Worm (Caenorhabditis elegans) whole organism, L4 larva: ENCODE data around the gene C09G9.8.
A peak's percentile ranks its signal among the peaks of the same experiment; 100 is the strongest.

ENCODE experiments used
- F26F4.8 ChIP-seq: fragments of 200-800 bp; sonication (Bioruptor generic); conservative IDR thresholded peaks from 2 replicates; pipeline ENCODE4 v1.3.6; 2022; ENCODE audit warnings: missing genetic modification characterization, missing compliant biosample characterization
- F49E8.2 ChIP-seq: sonication (generic microtip); optimal IDR thresholded peaks from 2 replicates; lab custom pipeline; 2016; ENCODE audit warnings: missing compliant biosample characterization, mild to moderate bottlenecking, missing genetic modification characterization, borderline replicate concordance
- R02D3.7 ChIP-seq: fragments of 150-350 bp; sonication (generic microtip); optimal IDR thresholded peaks from 3 replicates; lab custom pipeline; 2014; ENCODE audit warnings: missing biosample characterization, missing genetic modification characterization
- T20F7.1 ChIP-seq: fragments of 200-800 bp; sonication (Bioruptor generic); optimal IDR thresholded peaks from 2 replicates; lab custom pipeline; 2018; ENCODE audit warnings: mild to moderate bottlenecking, missing genetic modification characterization, missing compliant biosample characterization
- T26A8.4 ChIP-seq: fragments of 200-800 bp; sonication (Bioruptor generic); IDR thresholded peaks from 2 replicates; pipeline ENCODE4 v1.3.6; 2022; ENCODE audit warnings: missing genetic modification characterization, missing compliant biosample characterization
- Y75B8A.6 ChIP-seq: fragments of 200-800 bp; sonication (Bioruptor generic); IDR thresholded peaks from 2 replicates; pipeline ENCODE4 v1.3.6; 2022; ENCODE audit warnings: missing genetic modification reagents, missing genetic modification characterization, missing compliant biosample characterization
- aha-1 ChIP-seq: fragments of 150-350 bp; peaks from one replicate; lab custom pipeline; 2014; ENCODE audit warnings: missing biosample characterization, missing genetic modification characterization
- ama-1 ChIP-seq: fragments of 150-350 bp; optimal IDR thresholded peaks from 2 replicates; lab custom pipeline; 2014; ENCODE audit warnings: inconsistent platforms, mixed read lengths
- ceh-44 ChIP-seq: fragments of 200-800 bp; sonication (Bioruptor generic); IDR thresholded peaks from 2 replicates; pipeline ENCODE4 v1.3.6; 2022; ENCODE audit warnings: missing genetic modification reagents, missing genetic modification characterization, missing compliant biosample characterization
- ceh-62 ChIP-seq: sonication (generic microtip); optimal IDR thresholded peaks from 2 replicates; lab custom pipeline; 2017; ENCODE audit warnings: missing biosample characterization, missing genetic modification characterization
- ces-1 ChIP-seq: fragments of 150-350 bp; sonication (generic microtip); optimal IDR thresholded peaks from 4 replicates; lab custom pipeline; 2014; ENCODE audit warnings: missing biosample characterization, missing genetic modification reagents, missing genetic modification characterization
- daf-16 ChIP-seq, 3 experiments: sonication (generic microtip); optimal IDR thresholded peaks; 2 replicates each; lab custom pipeline; 2016 to 2017; ENCODE audit warnings: missing genetic modification characterization in 3 of 3, missing genetic modification reagents in 3 of 3, mild to moderate bottlenecking in 2 of 3, missing compliant biosample characterization in 2 of 3, missing biosample characterization in 1 of 3, moderate library complexity in 1 of 3
- egl-27 ChIP-seq: sonication (generic microtip); optimal IDR thresholded peaks from 3 replicates; lab custom pipeline; 2017; ENCODE audit warnings: missing biosample characterization, missing genetic modification reagents, missing genetic modification characterization
- fkh-10 ChIP-seq: fragments of 150-350 bp; optimal IDR thresholded peaks from 2 replicates; lab custom pipeline; 2014; ENCODE audit warnings: missing biosample characterization, missing genetic modification reagents, missing genetic modification characterization
- fos-1 ChIP-seq: fragments of 150-350 bp; optimal IDR thresholded peaks from 2 replicates; lab custom pipeline; 2014; ENCODE audit warnings: missing biosample characterization, missing genetic modification characterization
- hif-1 ChIP-seq, 2 experiments: sonication (generic microtip); optimal IDR thresholded peaks; 2 replicates each; lab custom pipeline; 2016 to 2017; ENCODE audit warnings: missing compliant biosample characterization in 2 of 2, missing genetic modification characterization in 2 of 2, missing genetic modification reagents in 2 of 2, missing genotype in 2 of 2, mild to moderate bottlenecking in 1 of 2
- hlh-11 ChIP-seq: fragments of 200-800 bp; sonication (Bioruptor generic); optimal IDR thresholded peaks from 2 replicates; lab custom pipeline; 2018; ENCODE audit warnings: mild to moderate bottlenecking, missing genetic modification characterization, missing compliant biosample characterization
- hlh-30 ChIP-seq: sonication (generic microtip); optimal IDR thresholded peaks from 2 replicates; lab custom pipeline; 2017; ENCODE audit warnings: antibody characterized with exemption, mild to moderate bottlenecking, missing genetic modification characterization, missing compliant biosample characterization; ENCODE audit not compliant: insufficient read depth
- lin-15B ChIP-seq: fragments of 150-350 bp; sonication (generic microtip); optimal IDR thresholded peaks from 3 replicates; lab custom pipeline; 2014; ENCODE audit warnings: missing biosample characterization, missing genetic modification characterization
- lin-38 ChIP-seq: fragments of 200-800 bp; sonication (Bioruptor generic); IDR thresholded peaks from 2 replicates; pipeline ENCODE4 v1.3.6; 2022; ENCODE audit warnings: missing genetic modification reagents, missing genetic modification characterization, missing compliant biosample characterization
- madf-5 ChIP-seq, 2 experiments: fragments of 200-800 bp; sonication (Bioruptor generic); IDR thresholded peaks; 2 replicates each; pipeline ENCODE4 v1.3.6; 2022; ENCODE audit warnings: missing compliant biosample characterization in 2 of 2, missing genetic modification characterization in 2 of 2
- mdt-29 ChIP-seq: fragments of 200-800 bp; sonication (Bioruptor generic); IDR thresholded peaks from 2 replicates; pipeline ENCODE4 v1.3.6; 2022; ENCODE audit warnings: missing genetic modification reagents, missing genetic modification characterization, missing compliant biosample characterization
- mxl-2 ChIP-seq: fragments of 200-800 bp; sonication (Bioruptor generic); conservative IDR thresholded peaks from 2 replicates; pipeline ENCODE4 v1.3.6; 2022; ENCODE audit warnings: missing genetic modification reagents, missing genetic modification characterization, missing compliant biosample characterization
- mxl-3 ChIP-seq: fragments of 200-800 bp; sonication (Bioruptor generic); optimal IDR thresholded peaks from 2 replicates; lab custom pipeline; 2018; ENCODE audit warnings: mild to moderate bottlenecking, missing genetic modification characterization, missing compliant biosample characterization
- nhr-111 ChIP-seq: fragments of 200-800 bp; sonication (Bioruptor generic); optimal IDR thresholded peaks from 2 replicates; lab custom pipeline; 2018; ENCODE audit warnings: mild to moderate bottlenecking, missing genetic modification characterization, missing compliant biosample characterization
- nhr-28 ChIP-seq: fragments of 150-350 bp; optimal IDR thresholded peaks from 2 replicates; lab custom pipeline; 2014; ENCODE audit warnings: missing biosample characterization, missing genetic modification characterization
- nhr-6 ChIP-seq: fragments of 150-350 bp; optimal IDR thresholded peaks from 2 replicates; lab custom pipeline; 2014; ENCODE audit warnings: missing biosample characterization, missing genetic modification characterization
- nhr-76 ChIP-seq: fragments of 150-350 bp; optimal IDR thresholded peaks from 2 replicates; lab custom pipeline; 2014; ENCODE audit warnings: missing biosample characterization, missing genetic modification characterization
- nhr-77 ChIP-seq: fragments of 150-350 bp; optimal IDR thresholded peaks from 2 replicates; lab custom pipeline; 2014; ENCODE audit warnings: missing biosample characterization, missing genetic modification characterization
- saeg-2 ChIP-seq: fragments of 200-800 bp; sonication (Bioruptor generic); IDR thresholded peaks from 2 replicates; pipeline ENCODE4 v1.3.6; 2022; ENCODE audit warnings: missing genetic modification reagents, missing genetic modification characterization, missing compliant biosample characterization
- sdz-12 ChIP-seq: fragments of 200-800 bp; sonication (Bioruptor generic); optimal IDR thresholded peaks from 2 replicates; lab custom pipeline; 2018; ENCODE audit warnings: mild to moderate bottlenecking, missing genetic modification characterization, missing compliant biosample characterization
- set-16 ChIP-seq: fragments of 200-800 bp; sonication (Bioruptor generic); IDR thresholded peaks from 2 replicates; pipeline ENCODE4 v1.3.6; 2022; ENCODE audit warnings: missing genetic modification reagents, missing genetic modification characterization, missing compliant biosample characterization
- skn-1 ChIP-seq: fragments of 150-350 bp; optimal IDR thresholded peaks from 2 replicates; lab custom pipeline; 2014; ENCODE audit warnings: missing biosample characterization, missing genetic modification characterization
- spr-3 ChIP-seq: fragments of 200-800 bp; sonication (Bioruptor generic); optimal IDR thresholded peaks from 2 replicates; lab custom pipeline; 2018; ENCODE audit warnings: mild to moderate bottlenecking, missing genetic modification characterization, missing compliant biosample characterization
- tra-1 ChIP-seq: fragments of 200-800 bp; sonication (Bioruptor generic); IDR thresholded peaks from 2 replicates; pipeline ENCODE4 v1.3.6; 2022; ENCODE audit warnings: missing genetic modification reagents, missing genetic modification characterization, missing compliant biosample characterization
- unc-39 ChIP-seq: sonication (generic microtip); optimal IDR thresholded peaks from 2 replicates; lab custom pipeline; 2017; ENCODE audit warnings: missing biosample characterization, missing genetic modification characterization
- zfp-3 ChIP-seq: fragments of 200-800 bp; sonication (Bioruptor generic); conservative IDR thresholded peaks from 2 replicates; pipeline ENCODE4 v1.3.6; 2022; ENCODE audit warnings: missing genetic modification reagents, missing genetic modification characterization, missing compliant biosample characterization

Gene C09G9.8

DNA sequence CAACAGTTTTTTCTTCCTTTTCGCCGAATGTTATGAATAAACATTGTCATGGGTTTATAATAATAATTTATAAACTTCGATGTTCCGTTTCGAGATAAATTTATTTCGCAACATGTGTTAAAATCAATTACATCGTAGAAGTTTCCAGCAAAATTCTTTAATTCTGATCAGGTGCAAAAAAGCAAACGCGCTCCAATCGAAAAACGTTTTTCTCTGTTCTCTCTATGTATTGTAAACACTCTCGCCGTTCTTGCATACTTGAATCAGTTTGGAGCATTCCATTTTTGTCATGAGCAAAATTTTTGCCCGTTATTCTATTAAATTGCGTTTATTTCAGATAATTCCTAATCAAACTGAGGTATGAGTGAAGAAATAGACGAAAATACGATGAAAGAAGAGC lies 12.5 kb downstream of the C09G9.8 start, which contains the start of gene rad-54.L2 (continued):
- TF ChIP-seq set-16 (GFP tag; lab: Robert Waterston, UW) (no peak), egl-27 (tag; lab: Kevin White, UChicago) (no peak), nhr-6 (peak; percentile 52), mxl-3 (GFP tag; lab: Kevin White, UChicago) (no peak), nhr-77 (peak; percentile 46), T20F7.1 (GFP tag; lab: Kevin White, UChicago) (peak; percentile 77), T26A8.4 (GFP tag; lab: Robert Waterston, UW) (no peak), Y75B8A.6 (GFP tag; lab: Robert Waterston, UW) (no peak), nhr-111 (GFP tag; lab: Kevin White, UChicago) (no peak), F49E8.2 (tag; lab: Kevin White, UChicago) (no peak), F26F4.8 (GFP tag; lab: Robert Waterston, UW) (no peak), ces-1 (no peak), madf-5 (GFP tag; IDR thresholded peaks at IDR 0.05; lab: Robert Waterston, UW) (no peak), zfp-3 (GFP tag; lab: Robert Waterston, UW) (no peak)

DNA sequence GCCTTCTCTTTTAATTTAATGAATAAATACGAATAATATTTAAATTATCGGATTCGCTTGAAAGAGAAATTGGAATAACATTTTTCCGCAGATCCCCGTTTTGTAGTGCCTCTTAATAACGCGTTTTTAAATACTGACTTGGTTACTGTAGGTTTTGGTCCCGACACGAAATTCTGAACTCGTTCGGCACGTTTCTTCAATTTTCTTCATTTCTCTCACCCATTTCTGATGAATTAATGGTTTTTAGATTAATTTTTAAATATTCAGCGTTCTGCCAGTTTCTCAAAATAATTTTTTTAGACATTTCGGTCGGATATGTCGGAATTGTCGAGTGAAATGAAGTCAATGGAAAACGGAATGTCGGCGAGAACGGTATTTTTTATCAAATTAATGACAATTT lies 20.1 kb downstream of the C09G9.8 start, which contains the start of gene C27B7.5:
TSS of gene C27B7.5 (plus strand) at position 301 of the 400 bp plus-strand sequence.
- TF ChIP-seq ama-1 (lab: Kevin White, UChicago) (peak; percentile 53), fkh-10 (GFP tag; lab: Kevin White, UChicago) (no peak), sdz-12 (GFP tag; lab: Kevin White, UChicago) (no peak), ces-1 (no peak), ceh-44 (GFP tag; lab: Robert Waterston, UW) (no peak)

DNA sequence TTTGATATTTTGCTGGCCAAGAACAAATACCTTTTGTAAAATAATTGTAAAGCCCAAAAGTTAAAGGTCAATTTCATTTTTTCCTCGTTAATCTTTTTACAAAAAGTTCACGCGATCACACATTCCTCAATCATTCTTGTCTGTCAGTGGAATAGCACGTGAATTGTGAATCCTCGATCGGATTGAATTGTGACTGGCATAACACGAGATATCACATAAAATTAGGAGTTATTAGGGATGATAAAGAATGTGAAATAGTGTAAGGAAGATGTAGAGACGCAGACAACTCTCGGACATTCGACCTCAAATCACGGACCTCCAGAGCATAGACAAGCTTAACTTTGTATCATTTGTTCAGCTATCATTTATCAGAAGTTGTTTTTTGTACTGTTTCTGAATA lies 24.9 kb downstream of the C09G9.8 start, which contains the start of gene C27B7.6:
TSS of gene C27B7.6 (minus strand) at position 182 of the 400 bp plus-strand sequence.
- TF ChIP-seq saeg-2 (GFP tag; lab: Robert Waterston, UW) (no peak), nhr-28 (tag; lab: Kevin White, UChicago) (no peak), spr-3 (GFP tag; lab: Kevin White, UChicago) (no peak), hif-1 (tag; optimal IDR thresholded peaks at IDR 0.05; lab: Kevin White, UChicago) (no peak), mxl-2 (GFP tag; lab: Robert Waterston, UW) (0 out of 2 replicates have a peak, but pooled peaks have one; percentile 36), aha-1 (tag; lab: Kevin White, UChicago) (peak; percentile 80), fos-1 (no peak), unc-39 (tag; lab: Kevin White, UChicago) (no peak), ceh-62 (tag; lab: Kevin White, UChicago) (no peak), daf-16 (GFP tag; optimal IDR thresholded peaks at IDR 0.05; lab: Kevin White, UChicago) (no peak), daf-16 (tag; optimal IDR thresholded peaks at IDR 0.05; lab: Kevin White, UChicago) (no peak), nhr-76 (tag; lab: Kevin White, UChicago) (no peak), hlh-30 (peak; percentile 56), lin-38 (GFP tag; lab: Robert Waterston, UW) (no peak), hlh-11 (tag; lab: Kevin White, UChicago) (peak; percentile 3), lin-15B (tag; lab: Kevin White, UChicago) (no peak), skn-1 (tag; lab: Kevin White, UChicago) (no peak), tra-1 (GFP tag; lab: Robert Waterston, UW) (no peak), mdt-29 (GFP tag; lab: Robert Waterston, UW) (no peak), R02D3.7 (tag; lab: Kevin White, UChicago) (no peak), egl-27 (tag; lab: Kevin White, UChicago) (no peak)
